Fruit fly (Drosophila melanogaster): ENCODE measurements around the gene CG33783.

DNA sequence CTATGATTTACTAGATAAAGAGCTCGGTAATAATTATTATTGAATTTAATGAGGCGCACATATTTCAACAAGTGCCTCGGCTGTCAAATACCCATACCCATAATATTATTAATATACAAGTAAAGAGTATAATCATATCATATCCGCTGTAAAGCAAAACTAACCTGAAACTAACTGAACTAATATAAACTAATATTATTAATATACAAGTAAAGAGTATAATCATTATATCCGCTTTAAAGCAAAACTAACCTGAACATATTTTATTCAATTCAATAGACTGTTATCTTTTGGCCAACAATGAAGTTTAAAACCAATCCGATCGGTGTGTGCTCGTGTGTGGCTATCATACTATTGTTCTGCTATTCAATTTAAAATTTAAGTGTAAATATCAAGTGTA, at the start of gene CG33783:
- TF ChIP-seq Jarid2 (GFP tag; optimal IDR thresholded peaks at IDR 0.05) (no peak), Dbx (GFP tag; IDR thresholded peaks at IDR 0.05) (no peak), pb (GFP tag; optimal IDR thresholded peaks at IDR 0.05) (no peak), croc (GFP tag; conservative IDR thresholded peaks at IDR 0.05) (no peak), CG1024 (GFP tag; IDR thresholded peaks at IDR 0.05) (no peak), kah (GFP tag; optimal IDR thresholded peaks at IDR 0.05) (no peak), ci (GFP tag; IDR thresholded peaks at IDR 0.05) (no peak)
